Worm (Caenorhabditis elegans) whole organism, L2 larva: Measurements from ENCODE around the gene bath-31.

Experiments used
- F13H6.1 ChIP-seq: sonication (generic microtip); optimal IDR thresholded peaks from 2 replicates; lab custom pipeline; 2016; ENCODE audit warnings: missing genetic modification characterization, missing compliant biosample characterization
- Y55F3AM.14 ChIP-seq: fragments of 200-800 bp; sonication (Bioruptor generic); optimal IDR thresholded peaks from 2 replicates; lab custom pipeline; 2018; ENCODE audit warnings: mild to moderate bottlenecking, missing genetic modification characterization, missing compliant biosample characterization
- ZK546.5 ChIP-seq: sonication (generic microtip); optimal IDR thresholded peaks from 2 replicates; lab custom pipeline; 2017; ENCODE audit warnings: missing biosample characterization, missing genetic modification characterization
- alr-1 ChIP-seq: fragments of 150-350 bp; optimal IDR thresholded peaks from 2 replicates; lab custom pipeline; 2014; ENCODE audit warnings: missing biosample characterization, missing genetic modification characterization
- aly-2 ChIP-seq: fragments of 150-350 bp; optimal IDR thresholded peaks from 2 replicates; lab custom pipeline; 2014; ENCODE audit warnings: missing biosample characterization, missing genetic modification characterization
- ama-1 ChIP-seq: fragments of 150-350 bp; optimal IDR thresholded peaks from 2 replicates; lab custom pipeline; 2018; ENCODE audit warnings: inconsistent platforms
- ceh-16 ChIP-seq: fragments of 150-350 bp; optimal IDR thresholded peaks from 2 replicates; lab custom pipeline; 2014; ENCODE audit warnings: missing biosample characterization, missing genetic modification characterization
- ceh-82 ChIP-seq: fragments of 150-350 bp; optimal IDR thresholded peaks from 2 replicates; lab custom pipeline; 2014; ENCODE audit warnings: missing biosample characterization, missing genetic modification characterization
- crh-2 ChIP-seq: sonication (generic microtip); optimal IDR thresholded peaks from 2 replicates; lab custom pipeline; 2017; ENCODE audit warnings: missing biosample characterization, missing genetic modification characterization
- egl-27 ChIP-seq: sonication (generic microtip); optimal IDR thresholded peaks from 3 replicates; lab custom pipeline; 2017; ENCODE audit warnings: missing biosample characterization, missing genetic modification reagents, missing genetic modification characterization
- elt-3 ChIP-seq: sonication (generic microtip); optimal IDR thresholded peaks from 2 replicates; lab custom pipeline; 2017; ENCODE audit warnings: missing biosample characterization, missing genetic modification characterization
- fos-1 ChIP-seq: fragments of 150-350 bp; optimal IDR thresholded peaks from 2 replicates; lab custom pipeline; 2014; ENCODE audit warnings: missing biosample characterization, missing genetic modification characterization
- gmeb-1 ChIP-seq: fragments of 150-350 bp; optimal IDR thresholded peaks from 2 replicates; lab custom pipeline; 2014; ENCODE audit warnings: missing biosample characterization, missing genetic modification characterization
- lin-39 ChIP-seq: fragments of 150-350 bp; optimal IDR thresholded peaks from 2 replicates; lab custom pipeline; 2014; ENCODE audit warnings: missing biosample characterization, missing genetic modification reagents, missing genetic modification characterization
- lsy-2 ChIP-seq, 2 experiments: fragments of 150-350 bp in 1 of 2; sonication (generic microtip) in 1 of 2; optimal IDR thresholded peaks; 2 replicates each; lab custom pipeline; 2014 to 2017; ENCODE audit warnings: missing biosample characterization in 2 of 2, missing genetic modification characterization in 2 of 2
- mab-5 ChIP-seq: fragments of 150-350 bp; optimal IDR thresholded peaks from 2 replicates; lab custom pipeline; 2014; ENCODE audit warnings: missing biosample characterization, missing genetic modification characterization
- mdl-1 ChIP-seq, 2 experiments: fragments of 150-350 bp in 1 of 2; sonication (generic microtip) in 1 of 2; optimal IDR thresholded peaks; 2 replicates each; lab custom pipeline; 2017; ENCODE audit warnings: missing biosample characterization in 2 of 2, missing genetic modification characterization in 2 of 2
- nhr-10 ChIP-seq: sonication (generic microtip); optimal IDR thresholded peaks from 2 replicates; lab custom pipeline; 2017; ENCODE audit warnings: missing biosample characterization, missing genetic modification characterization
- nhr-11 ChIP-seq: fragments of 150-350 bp; optimal IDR thresholded peaks from 2 replicates; lab custom pipeline; 2014; ENCODE audit warnings: missing biosample characterization, missing genetic modification characterization
- nhr-12 ChIP-seq: fragments of 150-350 bp; optimal IDR thresholded peaks from 2 replicates; lab custom pipeline; 2014; ENCODE audit warnings: missing biosample characterization, missing genetic modification characterization
- nhr-21 ChIP-seq: fragments of 150-350 bp; optimal IDR thresholded peaks from 2 replicates; lab custom pipeline; 2014; ENCODE audit warnings: missing biosample characterization, missing genetic modification characterization
- nhr-23 ChIP-seq: fragments of 150-350 bp; optimal IDR thresholded peaks from 2 replicates; lab custom pipeline; 2014; ENCODE audit warnings: missing biosample characterization, missing genetic modification reagents, missing genetic modification characterization
- nhr-6 ChIP-seq: fragments of 150-350 bp; optimal IDR thresholded peaks from 2 replicates; lab custom pipeline; 2014; ENCODE audit warnings: missing biosample characterization, missing genetic modification characterization
- nhr-77 ChIP-seq: fragments of 150-350 bp; optimal IDR thresholded peaks from 2 replicates; lab custom pipeline; 2014; ENCODE audit warnings: missing biosample characterization, missing genetic modification characterization
- peb-1 ChIP-seq: fragments of 150-350 bp; optimal IDR thresholded peaks from 2 replicates; lab custom pipeline; 2014; ENCODE audit warnings: missing biosample characterization, missing genetic modification characterization
- sem-4 ChIP-seq: fragments of 150-350 bp; optimal IDR thresholded peaks from 2 replicates; lab custom pipeline; 2014; ENCODE audit warnings: missing biosample characterization, missing genetic modification reagents, missing genetic modification characterization
- sma-3 ChIP-seq: sonication (generic microtip); optimal IDR thresholded peaks from 2 replicates; lab custom pipeline; 2016; ENCODE audit warnings: missing genetic modification reagents, missing genetic modification characterization, missing compliant biosample characterization
- sma-9 ChIP-seq, 2 experiments: fragments of 150-350 bp in 1 of 2; sonication (generic microtip) in 1 of 2; optimal IDR thresholded peaks; 2 replicates each; lab custom pipeline; 2014 to 2016; ENCODE audit warnings: missing genetic modification characterization in 2 of 2, mild to moderate bottlenecking in 1 of 2, missing biosample characterization in 1 of 2, missing compliant biosample characterization in 1 of 2, missing genetic modification reagents in 1 of 2, moderate library complexity in 1 of 2
- snpc-4 ChIP-seq: fragments of 150-350 bp; optimal IDR thresholded peaks from 2 replicates; lab custom pipeline; 2014; ENCODE audit warnings: missing biosample characterization, missing genetic modification characterization
- unc-39 ChIP-seq: fragments of 150-350 bp; optimal IDR thresholded peaks from 2 replicates; lab custom pipeline; 2014; ENCODE audit warnings: missing biosample characterization, missing genetic modification characterization
- unc-55 ChIP-seq: fragments of 150-350 bp; sonication (generic microtip); optimal IDR thresholded peaks from 3 replicates; lab custom pipeline; 2014; ENCODE audit warnings: missing biosample characterization, missing genetic modification reagents, missing genetic modification characterization
- unc-62 ChIP-seq: fragments of 150-350 bp; optimal IDR thresholded peaks from 2 replicates; lab custom pipeline; 2014; ENCODE audit warnings: missing biosample characterization, missing genetic modification reagents, missing genetic modification characterization
- ztf-11 ChIP-seq: sonication (generic microtip); optimal IDR thresholded peaks from 2 replicates; lab custom pipeline; 2017; ENCODE audit warnings: missing biosample characterization, missing genetic modification characterization

Gene bath-31

ce11 chrII:3701305-3701704 lies 30.5 kb upstream of the bath-31 start, which contains the start of gene srx-105:
srx-105 (minus strand) TSS chrII:3701405.
- no peak for TF ChIP-seq lsy-2 (tag; optimal IDR thresholded peaks at IDR 0.05; lab: Kevin White, UChicago)
- TF ChIP-seq ama-1 (lab: Kevin White, UChicago) = no peak
- TF ChIP-seq nhr-21 (tag; lab: Kevin White, UChicago) = no peak
- no peak for TF ChIP-seq mdl-1 (tag; optimal IDR thresholded peaks at IDR 0.05; lab: Kevin White, UChicago)
- no peak for TF ChIP-seq nhr-77 (tag; lab: Kevin White, UChicago)
- TF ChIP-seq unc-62 (GFP tag; lab: Kevin White, UChicago) = no peak
- TF ChIP-seq snpc-4 (tag; lab: Kevin White, UChicago) = no peak
- no peak for TF ChIP-seq F13H6.1 (tag; lab: Kevin White, UChicago)
- TF ChIP-seq nhr-10 (tag; lab: Kevin White, UChicago) = no peak
- no peak for TF ChIP-seq peb-1 (tag; lab: Kevin White, UChicago)
- TF ChIP-seq Y55F3AM.14 (GFP tag; lab: Kevin White, UChicago) = no peak
- TF ChIP-seq nhr-11 (tag; lab: Kevin White, UChicago) = no peak
- TF ChIP-seq gmeb-1 (tag; lab: Kevin White, UChicago) = no peak
- TF ChIP-seq nhr-23 (tag; lab: Kevin White, UChicago) = no peak

DNA sequence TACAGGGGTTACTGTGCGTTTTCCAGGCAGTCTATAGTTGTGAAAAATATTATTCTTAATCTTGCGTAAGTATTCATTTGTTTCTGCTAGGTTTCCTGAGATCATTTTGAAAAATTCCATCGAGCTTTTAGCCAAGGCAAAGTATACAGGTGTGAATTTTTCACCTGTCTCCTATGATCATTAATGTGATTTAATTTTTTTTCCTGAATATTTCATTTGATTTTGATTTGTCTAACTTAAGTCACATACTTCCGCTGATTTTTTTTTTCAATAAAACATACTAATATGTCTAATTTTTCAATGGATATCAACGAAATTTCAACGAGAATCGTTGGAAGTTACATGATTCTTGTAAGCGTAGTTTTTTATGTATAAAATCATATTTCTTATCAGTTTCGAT lies 26.5 kb upstream of the bath-31 start, which contains the start of gene srx-108:
Gene srx-108, plus strand, starts transcription at position 301 of the 400 bp plus-strand sequence.
- TF ChIP-seq F13H6.1 (tag; lab: Kevin White, UChicago) = no peak
- TF ChIP-seq nhr-21 (tag; lab: Kevin White, UChicago) = no peak
- no peak for TF ChIP-seq ama-1 (lab: Kevin White, UChicago)

DNA sequence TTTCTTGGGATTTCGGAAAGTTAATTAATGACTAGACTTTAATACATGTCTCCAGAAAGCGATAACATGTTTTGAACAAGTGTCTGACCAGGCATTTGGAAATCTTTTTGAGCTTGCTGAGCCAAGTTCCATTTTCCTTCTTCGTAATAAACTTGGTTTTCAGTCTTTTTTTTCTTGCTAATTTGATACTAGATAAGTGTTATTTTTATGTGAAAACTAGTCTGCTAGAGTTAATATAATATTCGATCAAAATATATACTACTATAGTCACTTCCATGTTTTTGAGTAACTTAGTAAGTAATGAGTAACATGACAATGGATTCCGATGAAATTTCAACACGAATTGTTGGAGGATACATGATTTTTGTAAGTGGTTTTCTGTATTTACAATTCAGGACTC lies 22.5 kb upstream of the bath-31 start, which contains the start of gene srx-110:
Gene srx-110, plus strand, starts transcription at position 301 of the 400 bp plus-strand sequence.
- no peak for TF ChIP-seq unc-55 (GFP tag; lab: Kevin White, UChicago)
- no peak for TF ChIP-seq nhr-6
- TF ChIP-seq F13H6.1 (tag; lab: Kevin White, UChicago) = no peak
- TF ChIP-seq nhr-10 (tag; lab: Kevin White, UChicago) = no peak
- no peak for TF ChIP-seq nhr-11 (tag; lab: Kevin White, UChicago)
- no peak for TF ChIP-seq mdl-1 (tag; optimal IDR thresholded peaks at IDR 0.05; lab: Kevin White, UChicago)
- no peak for TF ChIP-seq egl-27 (tag; lab: Kevin White, UChicago)
- no peak for TF ChIP-seq elt-3 (tag; lab: Kevin White, UChicago)
- no peak for TF ChIP-seq mab-5 (tag; lab: Kevin White, UChicago)
- TF ChIP-seq ZK546.5 (tag; lab: Kevin White, UChicago) = no peak
- no peak for TF ChIP-seq crh-2 (tag; lab: Kevin White, UChicago)
- TF ChIP-seq ceh-82 (tag; lab: Kevin White, UChicago) = no peak
- TF ChIP-seq sma-9 (GFP tag; optimal IDR thresholded peaks at IDR 0.05; lab: Kevin White, UChicago) = no peak
- no peak for TF ChIP-seq sma-9 (tag; optimal IDR thresholded peaks at IDR 0.05; lab: Kevin White, UChicago)
- TF ChIP-seq nhr-12 (tag; lab: Kevin White, UChicago) = no peak
- no peak for TF ChIP-seq fos-1 (tag; lab: Kevin White, UChicago)
- TF ChIP-seq ceh-16 = no peak
- no peak for TF ChIP-seq unc-39 (tag; lab: Kevin White, UChicago)
- TF ChIP-seq ztf-11 (tag; lab: Kevin White, UChicago) = no peak
- TF ChIP-seq, all 48 proteins: peak for 0

ce11 chrII:3711047-3711446 lies 20.7 kb upstream of the bath-31 start, which contains the start of gene fbxc-53:
fbxc-53 (plus strand) TSS chrII:3711291.
- TF ChIP-seq ama-1 (lab: Kevin White, UChicago) (no peak), mdl-1 (tag; optimal IDR thresholded peaks at IDR 0.05; lab: Kevin White, UChicago) (no peak)

DNA sequence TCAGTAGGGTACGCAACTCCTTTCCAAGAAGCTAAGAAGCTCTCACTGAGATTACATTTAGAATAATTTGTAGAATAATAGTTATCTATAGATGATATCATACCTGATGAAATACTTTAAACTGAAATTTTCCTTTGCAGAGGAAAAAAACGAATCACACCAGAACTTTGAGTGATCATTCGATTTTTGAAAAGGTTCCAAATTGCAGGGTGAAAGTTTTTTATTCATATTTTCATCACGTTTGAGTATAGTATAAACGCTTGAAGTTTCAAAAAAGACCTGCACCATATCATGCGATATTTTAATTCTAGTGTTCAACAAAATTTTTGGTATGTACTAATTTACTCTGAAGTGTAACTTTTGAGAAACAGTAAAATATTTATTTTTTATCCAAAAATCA lies 17.2 kb upstream of the bath-31 start, which contains the start of gene srh-100:
Gene srh-100, minus strand, starts transcription at position 101 of the 400 bp plus-strand sequence.
- TF ChIP-seq unc-55 (GFP tag; lab: Kevin White, UChicago) (no peak), mab-5 (tag; lab: Kevin White, UChicago) (no peak), F13H6.1 (tag; lab: Kevin White, UChicago) (no peak), sma-3 (GFP tag; lab: Kevin White, UChicago) (no peak), lin-39 (tag; lab: Kevin White, UChicago) (no peak), unc-39 (tag; lab: Kevin White, UChicago) (no peak), unc-62 (GFP tag; lab: Kevin White, UChicago) (no peak)

- TF ChIP-seq ama-1 (lab: Kevin White, UChicago) (no peak), lsy-2 (tag; optimal IDR thresholded peaks at IDR 0.05; lab: Kevin White, UChicago) (no peak), alr-1 (tag; lab: Kevin White, UChicago) (no peak), aly-2 (no peak), nhr-23 (tag; lab: Kevin White, UChicago) (no peak), crh-2 (tag; lab: Kevin White, UChicago) (no peak), fos-1 (tag; lab: Kevin White, UChicago) (no peak), nhr-6 (no peak), Y55F3AM.14 (GFP tag; lab: Kevin White, UChicago) (no peak), sma-3 (GFP tag; lab: Kevin White, UChicago) (no peak), sem-4 (tag; lab: Kevin White, UChicago) (no peak)
Measured at ce11 chrII:3716455-3716854, 15.3 kb upstream of the bath-31 start, which contains the start of gene srh-99. srh-99 (minus strand) TSS chrII:3716555.
